Fruit fly (Drosophila melanogaster) whole organism, embryonic: Measurements from ENCODE around the gene RpL32.
A peak's percentile ranks its signal among the peaks of the same experiment; 100 is the strongest.

Experiments used
- Abd-B ChIP-seq: fragments of 200-800 bp; sonication (Bioruptor generic); optimal IDR thresholded peaks from 2 replicates; lab custom pipeline; 2018; ENCODE audit warnings: missing biosample characterization, mild to moderate bottlenecking, missing genetic modification characterization, moderate library complexity
- Blimp-1 ChIP-seq: fragments of 200-800 bp; sonication (Bioruptor generic); optimal IDR thresholded peaks from 3 replicates; lab custom pipeline; 2018; ENCODE audit warnings: missing biosample characterization, missing genetic modification characterization, mild to moderate bottlenecking, moderate library complexity, missing genetic modification reagents
- Bteb2 ChIP-seq: fragments of 200-800 bp; sonication (Bioruptor generic); optimal IDR thresholded peaks from 2 replicates; lab custom pipeline; 2016; ENCODE audit warnings: missing biosample characterization, missing genetic modification characterization
- CG10979 ChIP-seq: fragments of 200-800 bp; sonication (Bioruptor generic); optimal IDR thresholded peaks from 2 replicates; lab custom pipeline; 2018; ENCODE audit warnings: missing biosample characterization, mild to moderate bottlenecking, missing genetic modification characterization, moderate library complexity
- CG11504 ChIP-seq: fragments of 200-800 bp; sonication (Bioruptor generic); optimal IDR thresholded peaks from 3 replicates; lab custom pipeline; 2019; ENCODE audit warnings: missing biosample characterization, mild to moderate bottlenecking, missing genetic modification characterization, moderate library complexity
- CG12744 ChIP-seq: fragments of 200-800 bp; sonication (Bioruptor generic); optimal IDR thresholded peaks from 2 replicates; lab custom pipeline; 2016; ENCODE audit warnings: missing biosample characterization, missing genetic modification characterization
- CG13424 ChIP-seq: fragments of 200-800 bp; sonication (Bioruptor generic); optimal IDR thresholded peaks from 2 replicates; lab custom pipeline; 2019; ENCODE audit warnings: missing biosample characterization, mild to moderate bottlenecking, missing genetic modification characterization, moderate library complexity
- CG14441 ChIP-seq: fragments of 200-800 bp; sonication (Bioruptor generic); IDR thresholded peaks from 2 replicates; pipeline ENCODE4 v1.3.6; 2022; ENCODE audit warnings: missing biosample characterization, missing genetic modification characterization
- CG14667 ChIP-seq: fragments of 200-800 bp; sonication (Bioruptor generic); IDR thresholded peaks from 2 replicates; pipeline ENCODE4 v1.3.6; 2022; ENCODE audit warnings: missing biosample characterization, missing genetic modification characterization
- CG14710 ChIP-seq: fragments of 200-800 bp; sonication (Bioruptor generic); optimal IDR thresholded peaks from 3 replicates; lab custom pipeline; 2019; ENCODE audit warnings: missing biosample characterization, mild to moderate bottlenecking, missing genetic modification characterization, moderate library complexity
- CG14860 ChIP-seq: fragments of 200-800 bp; sonication (Bioruptor generic); IDR thresholded peaks from 3 replicates; pipeline ENCODE4 v1.3.6; 2022; ENCODE audit warnings: missing biosample characterization, missing genetic modification characterization; ENCODE audit not compliant: partially characterized antibody
- CG14965 ChIP-seq: fragments of 200-800 bp; sonication (Bioruptor generic); optimal IDR thresholded peaks from 2 replicates; lab custom pipeline; 2016; ENCODE audit warnings: missing biosample characterization, missing genetic modification characterization, borderline replicate concordance
- CG15269 ChIP-seq: fragments of 200-800 bp; sonication (Bioruptor generic); optimal IDR thresholded peaks from 2 replicates; lab custom pipeline; 2018; ENCODE audit warnings: missing biosample characterization, mild to moderate bottlenecking, missing genetic modification characterization, moderate library complexity
- CG1603 ChIP-seq: fragments of 200-800 bp; sonication (Bioruptor generic); optimal IDR thresholded peaks from 2 replicates; lab custom pipeline; 2019; ENCODE audit warnings: missing biosample characterization, mild to moderate bottlenecking, missing genetic modification characterization, moderate library complexity
- CG2202 ChIP-seq: fragments of 200-800 bp; sonication (Bioruptor generic); optimal IDR thresholded peaks from 2 replicates; lab custom pipeline; 2018; ENCODE audit warnings: missing biosample characterization, mild to moderate bottlenecking, missing genetic modification characterization
- CG2678 ChIP-seq: fragments of 200-800 bp; sonication (Bioruptor generic); optimal IDR thresholded peaks from 3 replicates; lab custom pipeline; 2019; ENCODE audit warnings: missing biosample characterization, mild to moderate bottlenecking, missing genetic modification characterization, moderate library complexity
- CG31224 ChIP-seq: fragments of 200-800 bp; sonication (Bioruptor generic); IDR thresholded peaks from 2 replicates; pipeline ENCODE4 v1.3.6; 2022; ENCODE audit warnings: missing biosample characterization, missing genetic modification characterization
- CG4328 ChIP-seq: fragments of 200-800 bp; sonication (Bioruptor generic); optimal IDR thresholded peaks from 3 replicates; lab custom pipeline; 2017; ENCODE audit warnings: missing biosample characterization, missing genetic modification reagents, missing genetic modification characterization
- CG4820 ChIP-seq: fragments of 200-800 bp; sonication (Bioruptor generic); optimal IDR thresholded peaks from 3 replicates; lab custom pipeline; 2016; ENCODE audit warnings: missing biosample characterization, missing genetic modification characterization
- CG8290 ChIP-seq, 3 experiments: fragments of 200-800 bp; sonication (Bioruptor generic); optimal IDR thresholded peaks; 2 replicates each; lab custom pipeline; 2016 to 2019; ENCODE audit warnings: missing biosample characterization in 3 of 3, missing genetic modification characterization in 3 of 3, mild to moderate bottlenecking in 2 of 3, moderate library complexity in 1 of 3
- CG9727 ChIP-seq: fragments of 200-800 bp; sonication (Bioruptor generic); optimal IDR thresholded peaks from 3 replicates; lab custom pipeline; 2017; ENCODE audit warnings: missing biosample characterization, mild to moderate bottlenecking, missing genetic modification characterization
- HLH3B ChIP-seq: fragments of 200-800 bp; sonication (Bioruptor generic); IDR thresholded peaks from 2 replicates; pipeline ENCODE4 v1.3.6; 2022; ENCODE audit warnings: missing biosample characterization, missing genetic modification characterization
- Hmx ChIP-seq: fragments of 200-800 bp; sonication (Bioruptor generic); optimal IDR thresholded peaks from 2 replicates; lab custom pipeline; 2016; ENCODE audit warnings: missing biosample characterization, missing genetic modification characterization
- Meics ChIP-seq: fragments of 200-800 bp; sonication (Bioruptor generic); optimal IDR thresholded peaks from 2 replicates; lab custom pipeline; 2017; ENCODE audit warnings: missing biosample characterization, mild to moderate bottlenecking, missing genetic modification characterization
- Oli ChIP-seq: fragments of 200-800 bp; sonication (Bioruptor generic); optimal IDR thresholded peaks from 2 replicates; lab custom pipeline; 2018; ENCODE audit warnings: missing biosample characterization, mild to moderate bottlenecking, missing genetic modification characterization, moderate library complexity
- Pdp1 ChIP-seq, 2 experiments: fragments of 200-800 bp; sonication (Bioruptor generic); optimal IDR thresholded peaks; 3 replicates each; lab custom pipeline; 2016; ENCODE audit warnings: missing biosample characterization in 2 of 2, missing genetic modification characterization in 2 of 2, mild to moderate bottlenecking in 1 of 2, moderate library complexity in 1 of 2
- Rfx ChIP-seq: fragments of 200-800 bp; sonication (Bioruptor generic); IDR thresholded peaks from 2 replicates; pipeline ENCODE4 v1.3.6; 2022; ENCODE audit warnings: missing biosample characterization, missing genetic modification characterization
- Rx ChIP-seq: fragments of 200-800 bp; sonication (Bioruptor generic); IDR thresholded peaks from 2 replicates; pipeline ENCODE4 v1.3.6; 2022; ENCODE audit warnings: missing biosample characterization, missing genetic modification characterization
- Sox102F ChIP-seq: fragments of 200-800 bp; sonication (Bioruptor generic); optimal IDR thresholded peaks from 2 replicates; lab custom pipeline; 2018; ENCODE audit warnings: missing biosample characterization, mild to moderate bottlenecking, missing genetic modification characterization, moderate library complexity
- Vsx1 ChIP-seq: fragments of 200-800 bp; sonication (Bioruptor generic); optimal IDR thresholded peaks from 2 replicates; lab custom pipeline; 2017; ENCODE audit warnings: missing biosample characterization, mild to moderate bottlenecking, missing genetic modification characterization, missing genetic modification reagents
- az2 ChIP-seq: fragments of 200-800 bp; sonication (Bioruptor generic); optimal IDR thresholded peaks from 3 replicates; lab custom pipeline; 2016; ENCODE audit warnings: missing biosample characterization, missing genetic modification characterization
- bsh ChIP-seq, 2 experiments: fragments of 200-800 bp; sonication (Bioruptor generic); optimal IDR thresholded peaks; 2 replicates each; lab custom pipeline; 2017 to 2018; ENCODE audit warnings: mild to moderate bottlenecking in 2 of 2, missing biosample characterization in 2 of 2, missing genetic modification characterization in 2 of 2, moderate library complexity in 1 of 2
- ci ChIP-seq: fragments of 200-800 bp; sonication (Bioruptor generic); IDR thresholded peaks from 3 replicates; pipeline ENCODE4 v1.3.6; 2022; ENCODE audit warnings: missing biosample characterization, missing genetic modification characterization
- ems ChIP-seq: fragments of 200-800 bp; sonication (Bioruptor generic); optimal IDR thresholded peaks from 3 replicates; lab custom pipeline; 2016; ENCODE audit warnings: missing biosample characterization, missing genetic modification characterization
- gem ChIP-seq: fragments of 200-800 bp; sonication (Bioruptor generic); optimal IDR thresholded peaks from 2 replicates; lab custom pipeline; 2019; ENCODE audit warnings: missing biosample characterization, mild to moderate bottlenecking, missing genetic modification characterization, moderate library complexity
- grau ChIP-seq: fragments of 200-800 bp; optimal IDR thresholded peaks from 3 replicates; lab custom pipeline; 2019; ENCODE audit warnings: missing biosample characterization, mild to moderate bottlenecking, missing genetic modification characterization, moderate library complexity
- ind ChIP-seq: fragments of 200-800 bp; sonication (Bioruptor generic); optimal IDR thresholded peaks from 3 replicates; lab custom pipeline; 2016; ENCODE audit warnings: missing biosample characterization, missing genetic modification characterization
- lmd ChIP-seq: fragments of 200-800 bp; sonication (Bioruptor generic); IDR thresholded peaks from 2 replicates; pipeline ENCODE4 v1.3.6; 2022; ENCODE audit warnings: missing biosample characterization, missing genetic modification characterization
- nerfin-2 ChIP-seq: fragments of 200-800 bp; sonication (Bioruptor generic); IDR thresholded peaks from 2 replicates; pipeline ENCODE4 v1.3.6; 2022; ENCODE audit warnings: missing biosample characterization, missing genetic modification characterization; ENCODE audit not compliant: partially characterized antibody
- phol ChIP-seq: fragments of 200-800 bp; sonication (Bioruptor generic); optimal IDR thresholded peaks from 3 replicates; lab custom pipeline; 2018; ENCODE audit warnings: missing biosample characterization, mild to moderate bottlenecking, missing genetic modification characterization, moderate library complexity
- rib ChIP-seq: fragments of 200-800 bp; sonication (Bioruptor generic); IDR thresholded peaks from 2 replicates; pipeline ENCODE4 v1.3.6; 2022; ENCODE audit warnings: missing biosample characterization, missing genetic modification characterization
- sens ChIP-seq: fragments of 200-800 bp; sonication (Bioruptor generic); peaks from one replicate; lab custom pipeline; 2016; ENCODE audit warnings: missing biosample characterization, missing genetic modification characterization
- tgo ChIP-seq: fragments of 200-800 bp; sonication (Bioruptor generic); IDR thresholded peaks from 3 replicates; pipeline ENCODE4 v1.3.6; 2022; ENCODE audit warnings: missing biosample characterization, missing genetic modification characterization
- tna ChIP-seq: fragments of 200-800 bp; sonication (Bioruptor generic); IDR thresholded peaks from 2 replicates; pipeline ENCODE4 v1.3.6; 2022; ENCODE audit warnings: missing biosample characterization, missing genetic modification characterization; ENCODE audit not compliant: partially characterized antibody
- unpg ChIP-seq: fragments of 200-800 bp; sonication (Bioruptor generic); optimal IDR thresholded peaks from 3 replicates; lab custom pipeline; 2018; ENCODE audit warnings: missing biosample characterization, mild to moderate bottlenecking, missing genetic modification characterization, moderate library complexity
- zen ChIP-seq: fragments of 200-800 bp; sonication (Bioruptor generic); optimal IDR thresholded peaks from 3 replicates; lab custom pipeline; 2018; ENCODE audit warnings: missing biosample characterization, mild to moderate bottlenecking, missing genetic modification characterization, moderate library complexity

RpL32 gene

dm6 chr3R:30083215-30083614, 37.3 kb upstream of the RpL32 start (continued):
- TF ChIP-seq CG13424 (tag; lab: Kevin White, UChicago): peak; percentile 12
- no peak for TF ChIP-seq tna (GFP tag; lab: Robert Waterston, UW)
- 0 out of 2 replicates have a peak, but pooled peaks have one; percentile 18 for TF ChIP-seq CG31224 (GFP tag; lab: Robert Waterston, UW)
- no peak for TF ChIP-seq CG4820 (GFP tag; lab: Kevin White, UChicago)
- TF ChIP-seq CG1603 (tag; lab: Kevin White, UChicago): peak; percentile 16
- TF ChIP-seq CG10979 (tag; lab: Kevin White, UChicago): peak; percentile 0
- 0 out of 2 replicates have a peak, but pooled peaks have one; percentile 32 for TF ChIP-seq lmd (GFP tag; lab: Robert Waterston, UW)
- TF ChIP-seq CG9727 (GFP tag; lab: Kevin White, UChicago): no peak
- no peak for TF ChIP-seq CG14710 (tag; lab: Kevin White, UChicago)
- peak; percentile 23 for TF ChIP-seq grau (tag; lab: Kevin White, UChicago)
- TF ChIP-seq Oli (tag; lab: Kevin White, UChicago): peak; percentile 40
- TF ChIP-seq Vsx1: no peak
- no peak for TF ChIP-seq CG4328 (GFP tag; lab: Kevin White, UChicago)
- peak; percentile 16 for TF ChIP-seq ind (GFP tag; lab: Kevin White, UChicago)
- TF ChIP-seq Abd-B (GFP tag; lab: Kevin White, UChicago): peak; percentile 26
- peak; percentile 5 for TF ChIP-seq az2 (GFP tag; lab: Kevin White, UChicago)
- peak; percentile 47 for TF ChIP-seq gem (tag; lab: Kevin White, UChicago)
- peak; percentile 41; the same call in 1 of the 3 replicates for TF ChIP-seq ci (GFP tag; lab: Robert Waterston, UW)
- TF ChIP-seq Bteb2 (GFP tag; lab: Kevin White, UChicago): no peak
- TF ChIP-seq nerfin-2 (GFP tag; lab: Robert Waterston, UW): no peak
- no peak for TF ChIP-seq ems (GFP tag; lab: Kevin White, UChicago)
- peak; percentile 46 for TF ChIP-seq CG11504 (tag; lab: Kevin White, UChicago)
- peak; percentile 25; the same call in 1 of the 2 replicates for TF ChIP-seq HLH3B (GFP tag; lab: Robert Waterston, UW)
- no peak for TF ChIP-seq CG12744 (GFP tag; lab: Kevin White, UChicago)
- no peak for TF ChIP-seq Hmx (GFP tag; lab: Kevin White, UChicago)
- TF ChIP-seq Blimp-1 (GFP tag; lab: Kevin White, UChicago): peak; percentile 40
- peak; percentile 83 for TF ChIP-seq sens
- no peak for TF ChIP-seq Rx (GFP tag; lab: Robert Waterston, UW)
- TF ChIP-seq CG2202 (tag; lab: Kevin White, UChicago): no peak
- TF ChIP-seq CG14965 (GFP tag; lab: Kevin White, UChicago): no peak
- peak in 1 of 2 experiments; percentile 11 for TF ChIP-seq Pdp1 (GFP tag; optimal IDR thresholded peaks at IDR 0.05; lab: Kevin White, UChicago)
- peak; percentile 14 for TF ChIP-seq unpg (GFP tag; lab: Kevin White, UChicago)
- no peak for TF ChIP-seq CG14667 (GFP tag; lab: Robert Waterston, UW)
- 0 out of 3 replicates have a peak, but pooled peaks have one; percentile 16 for TF ChIP-seq tgo (GFP tag; lab: Robert Waterston, UW)
- TF ChIP-seq rib (GFP tag; lab: Robert Waterston, UW): no peak
- peak; percentile 19 for TF ChIP-seq CG15269 (tag; lab: Kevin White, UChicago)
- TF ChIP-seq CG2678: peak; percentile 35
- TF ChIP-seq bsh (GFP tag; optimal IDR thresholded peaks at IDR 0.05; lab: Kevin White, UChicago): peak in 1 of 2 experiments; percentile 35
- TF ChIP-seq phol (tag; lab: Kevin White, UChicago): peak; percentile 24
- peak; percentile 24 for TF ChIP-seq Meics (GFP tag; lab: Kevin White, UChicago)
- no peak for TF ChIP-seq CG14860 (GFP tag; lab: Robert Waterston, UW)
- TF ChIP-seq Rfx: 0 out of 2 replicates have a peak, but pooled peaks have one; percentile 15
- no peak for TF ChIP-seq CG8290 (GFP tag; optimal IDR thresholded peaks at IDR 0.05; lab: Kevin White, UChicago)
- peak in 1 of 2 experiments; percentile 4 for TF ChIP-seq CG8290 (tag; optimal IDR thresholded peaks at IDR 0.05; lab: Kevin White, UChicago)
- TF ChIP-seq Sox102F: peak; percentile 33
- no peak for TF ChIP-seq zen
- TF ChIP-seq CG14441: peak; percentile 33
